Worm (Caenorhabditis elegans) whole organism, L1 larva: ENCODE results near the gene C10A4.9.

Experiments used
- F16B12.6 ChIP-seq: fragments of 150-350 bp; optimal IDR thresholded peaks from 2 replicates; lab custom pipeline; 2014; ENCODE audit warnings: missing biosample characterization, missing genetic modification characterization
- alr-1 ChIP-seq: fragments of 200-800 bp; sonication (Bioruptor generic); optimal IDR thresholded peaks from 2 replicates; lab custom pipeline; 2018; ENCODE audit warnings: borderline replicate concordance, mild to moderate bottlenecking, missing genetic modification characterization, missing compliant biosample characterization
- ceh-90 ChIP-seq: sonication (generic microtip); optimal IDR thresholded peaks from 2 replicates; lab custom pipeline; 2016; ENCODE audit warnings: missing genetic modification characterization, missing compliant biosample characterization
- dsc-1 ChIP-seq: sonication (generic microtip); optimal IDR thresholded peaks from 2 replicates; lab custom pipeline; 2016; ENCODE audit warnings: mild to moderate bottlenecking, missing genetic modification characterization, missing compliant biosample characterization
- lin-13 ChIP-seq: fragments of 150-350 bp; optimal IDR thresholded peaks from 2 replicates; lab custom pipeline; 2014; ENCODE audit warnings: missing biosample characterization, missing genetic modification reagents, missing genetic modification characterization
- lin-35 ChIP-seq, 2 experiments: fragments of 150-350 bp; optimal IDR thresholded peaks; 2 replicates each; lab custom pipeline; 2014; ENCODE audit warnings: missing biosample characterization in 2 of 2, missing genetic modification characterization in 2 of 2, missing genetic modification reagents in 2 of 2
- mdl-1 ChIP-seq, 2 experiments: fragments of 150-350 bp; optimal IDR thresholded peaks; 2 replicates each; lab custom pipeline; 2014 to 2017; ENCODE audit warnings: missing biosample characterization in 2 of 2, missing genetic modification characterization in 2 of 2, inconsistent platforms in 1 of 2
- nhr-11 ChIP-seq: fragments of 150-350 bp; optimal IDR thresholded peaks from 2 replicates; lab custom pipeline; 2014; ENCODE audit warnings: missing biosample characterization, missing genetic modification characterization
- pqm-1 ChIP-seq: sonication (generic microtip); optimal IDR thresholded peaks from 3 replicates; lab custom pipeline; 2017; ENCODE audit warnings: missing biosample characterization, missing genetic modification characterization

Gene C10A4.9

ce11 chrX:7469907-7470306, 49.2 kb downstream of the C10A4.9 start:
- TF ChIP-seq lin-35 (GFP tag; optimal IDR thresholded peaks at IDR 0.05; lab: Kevin White, UChicago) = no peak
- TF ChIP-seq ceh-90 = no peak
- TF ChIP-seq F16B12.6 (tag; lab: Kevin White, UChicago) = no peak
- no peak for TF ChIP-seq mdl-1 (tag; optimal IDR thresholded peaks at IDR 0.05; lab: Kevin White, UChicago)
- no peak for TF ChIP-seq nhr-11
- no peak for TF ChIP-seq dsc-1 (tag; lab: Kevin White, UChicago)
- no peak for TF ChIP-seq alr-1 (tag; lab: Kevin White, UChicago)
- no peak for TF ChIP-seq lin-13 (GFP tag; lab: Kevin White, UChicago)
- no peak for TF ChIP-seq pqm-1 (tag; lab: Kevin White, UChicago)
